Fruit fly (Drosophila melanogaster) whole organism, prepupa: ENCODE results near the gene CG14966.

Experiments used
- Blimp-1 ChIP-seq: fragments of 200-800 bp; sonication (Bioruptor generic); optimal IDR thresholded peaks from 3 replicates; lab custom pipeline; 2017; ENCODE audit warnings: missing biosample characterization, missing genetic modification characterization, mild to moderate bottlenecking, moderate library complexity, missing genetic modification reagents
- CG10631 ChIP-seq: fragments of 200-800 bp; sonication (Bioruptor generic); optimal IDR thresholded peaks from 2 replicates; lab custom pipeline; 2016; ENCODE audit warnings: missing biosample characterization, missing genetic modification characterization
- CG10669 ChIP-seq: fragments of 200-800 bp; sonication (Bioruptor generic); optimal IDR thresholded peaks from 3 replicates; lab custom pipeline; 2018; ENCODE audit warnings: missing biosample characterization, mild to moderate bottlenecking, missing genetic modification characterization, moderate library complexity
- CG11294 ChIP-seq: fragments of 200-800 bp; sonication (Bioruptor generic); IDR thresholded peaks from 2 replicates; pipeline ENCODE4 v1.3.6; 2022; ENCODE audit warnings: missing biosample characterization, missing genetic modification characterization
- CG11762 ChIP-seq: fragments of 200-800 bp; sonication (Bioruptor generic); optimal IDR thresholded peaks from 3 replicates; lab custom pipeline; 2016; ENCODE audit warnings: missing biosample characterization, missing genetic modification characterization; ENCODE audit not compliant: insufficient read depth
- CG11902 ChIP-seq: fragments of 200-800 bp; sonication (Bioruptor generic); optimal IDR thresholded peaks from 3 replicates; lab custom pipeline; 2016; ENCODE audit warnings: missing biosample characterization, missing genetic modification characterization
- CG1621 ChIP-seq: fragments of 200-800 bp; sonication (Bioruptor generic); optimal IDR thresholded peaks from 3 replicates; lab custom pipeline; 2018; ENCODE audit warnings: missing biosample characterization, mild to moderate bottlenecking, missing genetic modification characterization
- CG16779 ChIP-seq: fragments of 200-800 bp; sonication (Bioruptor generic); optimal IDR thresholded peaks from 3 replicates; lab custom pipeline; 2017; ENCODE audit warnings: missing biosample characterization, mild to moderate bottlenecking, missing genetic modification characterization
- CG3032 ChIP-seq: fragments of 200-800 bp; optimal IDR thresholded peaks from 2 replicates; lab custom pipeline; 2019; ENCODE audit warnings: missing biosample characterization, mild to moderate bottlenecking, missing genetic modification characterization, moderate library complexity
- CG32006 ChIP-seq: fragments of 200-800 bp; sonication (Bioruptor generic); optimal IDR thresholded peaks from 3 replicates; lab custom pipeline; 2017; ENCODE audit warnings: missing biosample characterization, mild to moderate bottlenecking, missing genetic modification characterization
- CG6163 ChIP-seq: fragments of 200-800 bp; sonication (Bioruptor generic); IDR thresholded peaks from 3 replicates; pipeline ENCODE4 v1.3.6; 2022; ENCODE audit warnings: missing biosample characterization, missing genetic modification characterization
- CG6276 ChIP-seq: fragments of 200-800 bp; sonication (Bioruptor generic); optimal IDR thresholded peaks from 2 replicates; lab custom pipeline; 2017; ENCODE audit warnings: missing biosample characterization, mild to moderate bottlenecking, missing genetic modification characterization
- CG6792 ChIP-seq: fragments of 200-800 bp; sonication (Bioruptor generic); optimal IDR thresholded peaks from 3 replicates; lab custom pipeline; 2016; ENCODE audit warnings: missing biosample characterization, missing genetic modification characterization
- CG6808 ChIP-seq: fragments of 200-800 bp; sonication (Bioruptor generic); optimal IDR thresholded peaks from 3 replicates; lab custom pipeline; 2017; ENCODE audit warnings: missing biosample characterization, missing genetic modification characterization, mild to moderate bottlenecking, moderate library complexity, missing genetic modification reagents
- CG6854 ChIP-seq: fragments of 200-800 bp; sonication (Bioruptor generic); optimal IDR thresholded peaks from 2 replicates; lab custom pipeline; 2017; ENCODE audit warnings: missing biosample characterization, mild to moderate bottlenecking, missing genetic modification characterization
- CG8319 ChIP-seq: fragments of 200-800 bp; sonication (Bioruptor generic); optimal IDR thresholded peaks from 3 replicates; lab custom pipeline; 2016; ENCODE audit warnings: missing biosample characterization, missing genetic modification characterization
- CG8632 ChIP-seq: fragments of 200-800 bp; sonication (Bioruptor generic); optimal IDR thresholded peaks from 3 replicates; lab custom pipeline; 2016; ENCODE audit warnings: missing biosample characterization, missing genetic modification characterization
- CG9139 ChIP-seq: fragments of 200-800 bp; sonication (Bioruptor generic); optimal IDR thresholded peaks from 3 replicates; lab custom pipeline; 2017; ENCODE audit warnings: missing biosample characterization, mild to moderate bottlenecking, missing genetic modification characterization
- Eip75B ChIP-seq: fragments of 200-800 bp; sonication (Bioruptor generic); optimal IDR thresholded peaks from 3 replicates; lab custom pipeline; 2016; ENCODE audit warnings: missing biosample characterization, missing genetic modification characterization
- Eip78C ChIP-seq: fragments of 200-800 bp; sonication (Bioruptor generic); peaks from one replicate; lab custom pipeline; 2016; ENCODE audit warnings: missing biosample characterization, missing genetic modification characterization
- Eip93F ChIP-seq: fragments of 200-800 bp; sonication (Bioruptor generic); optimal IDR thresholded peaks from 2 replicates; lab custom pipeline; 2016; ENCODE audit warnings: missing biosample characterization, mild to moderate bottlenecking, missing genetic modification characterization
- Ets96B ChIP-seq: fragments of 200-800 bp; optimal IDR thresholded peaks from 2 replicates; lab custom pipeline; 2019; ENCODE audit warnings: missing biosample characterization, mild to moderate bottlenecking, missing genetic modification characterization, moderate library complexity
- Gug ChIP-seq: fragments of 200-800 bp; sonication (Bioruptor generic); IDR thresholded peaks from 2 replicates; pipeline ENCODE4 v1.3.6; 2022; ENCODE audit warnings: missing biosample characterization, missing genetic modification characterization
- Hr38 ChIP-seq: sonication (Bioruptor generic); optimal IDR thresholded peaks from 2 replicates; lab custom pipeline; 2016; ENCODE audit warnings: missing biosample characterization, missing genetic modification characterization
- Lpt ChIP-seq: fragments of 200-800 bp; sonication (Bioruptor generic); optimal IDR thresholded peaks from 3 replicates; lab custom pipeline; 2016; ENCODE audit warnings: missing biosample characterization, missing genetic modification characterization
- Met ChIP-seq: fragments of 200-800 bp; sonication (Bioruptor generic); optimal IDR thresholded peaks from 3 replicates; lab custom pipeline; 2016; ENCODE audit warnings: missing biosample characterization, missing genetic modification characterization
- OdsH ChIP-seq: fragments of 200-800 bp; sonication (Bioruptor generic); optimal IDR thresholded peaks from 3 replicates; lab custom pipeline; 2016; ENCODE audit warnings: missing biosample characterization, missing genetic modification characterization
- Smox ChIP-seq: fragments of 200-800 bp; sonication (Bioruptor generic); optimal IDR thresholded peaks from 3 replicates; lab custom pipeline; 2016; ENCODE audit warnings: missing biosample characterization, missing genetic modification characterization
- Sox14 ChIP-seq: fragments of 200-800 bp; sonication (Bioruptor generic); optimal IDR thresholded peaks from 3 replicates; lab custom pipeline; 2016; ENCODE audit warnings: missing biosample characterization, missing genetic modification characterization
- Sox15 ChIP-seq: fragments of 200-800 bp; sonication (Bioruptor generic); optimal IDR thresholded peaks from 3 replicates; lab custom pipeline; 2016; ENCODE audit warnings: missing biosample characterization, missing genetic modification characterization
- acj6 ChIP-seq: fragments of 200-800 bp; sonication (Bioruptor generic); optimal IDR thresholded peaks from 3 replicates; lab custom pipeline; 2016; ENCODE audit warnings: missing biosample characterization, missing genetic modification characterization
- cyc ChIP-seq: fragments of 200-800 bp; sonication (Bioruptor generic); optimal IDR thresholded peaks from 3 replicates; lab custom pipeline; 2016; ENCODE audit warnings: missing biosample characterization, missing genetic modification characterization
- eg ChIP-seq: fragments of 200-800 bp; sonication (Bioruptor generic); IDR thresholded peaks from 3 replicates; pipeline ENCODE4 v1.3.6; 2022; ENCODE audit warnings: missing biosample characterization, missing genetic modification characterization
- esn ChIP-seq: fragments of 200-800 bp; sonication (Bioruptor generic); optimal IDR thresholded peaks from 2 replicates; lab custom pipeline; 2016; ENCODE audit warnings: missing biosample characterization, mild to moderate bottlenecking, missing genetic modification characterization, moderate library complexity
- fd59A ChIP-seq: fragments of 200-800 bp; sonication (Bioruptor generic); optimal IDR thresholded peaks from 2 replicates; lab custom pipeline; 2017; ENCODE audit warnings: missing biosample characterization, mild to moderate bottlenecking, missing genetic modification characterization, missing genetic modification reagents
- fd85E ChIP-seq: fragments of 200-800 bp; sonication (Bioruptor generic); optimal IDR thresholded peaks from 3 replicates; lab custom pipeline; 2016; ENCODE audit warnings: missing biosample characterization, missing genetic modification characterization
- fkh ChIP-seq: fragments of 200-800 bp; sonication (Bioruptor generic); optimal IDR thresholded peaks from 3 replicates; lab custom pipeline; 2017; ENCODE audit warnings: missing biosample characterization, mild to moderate bottlenecking, missing genetic modification characterization, moderate library complexity
- lz ChIP-seq: fragments of 200-800 bp; sonication (Bioruptor generic); optimal IDR thresholded peaks from 3 replicates; lab custom pipeline; 2016; ENCODE audit warnings: missing biosample characterization, missing genetic modification characterization
- net ChIP-seq: fragments of 200-800 bp; sonication (Bioruptor generic); optimal IDR thresholded peaks from 3 replicates; lab custom pipeline; 2016; ENCODE audit warnings: missing biosample characterization, missing genetic modification characterization
- pdm3 ChIP-seq: fragments of 200-800 bp; sonication (Bioruptor generic); optimal IDR thresholded peaks from 3 replicates; lab custom pipeline; 2016; ENCODE audit warnings: missing biosample characterization, missing genetic modification characterization
- salr ChIP-seq, 2 experiments: fragments of 200-800 bp; sonication (Bioruptor generic); optimal IDR thresholded peaks; 3 replicates each; lab custom pipeline; 2016 to 2018; ENCODE audit warnings: missing biosample characterization in 2 of 2, missing genetic modification characterization in 2 of 2, mild to moderate bottlenecking in 1 of 2
- spab ChIP-seq: fragments of 200-800 bp; sonication (Bioruptor generic); optimal IDR thresholded peaks from 2 replicates; lab custom pipeline; 2017; ENCODE audit warnings: missing biosample characterization, mild to moderate bottlenecking, missing genetic modification characterization, missing genetic modification reagents
- svp ChIP-seq: fragments of 200-800 bp; sonication (Bioruptor generic); peaks from one replicate; lab custom pipeline; 2016; ENCODE audit warnings: missing biosample characterization, missing genetic modification characterization
- topi ChIP-seq: fragments of 200-800 bp; sonication (Bioruptor generic); optimal IDR thresholded peaks from 3 replicates; lab custom pipeline; 2016; ENCODE audit warnings: missing biosample characterization, missing genetic modification characterization

CG14966 gene

DNA sequence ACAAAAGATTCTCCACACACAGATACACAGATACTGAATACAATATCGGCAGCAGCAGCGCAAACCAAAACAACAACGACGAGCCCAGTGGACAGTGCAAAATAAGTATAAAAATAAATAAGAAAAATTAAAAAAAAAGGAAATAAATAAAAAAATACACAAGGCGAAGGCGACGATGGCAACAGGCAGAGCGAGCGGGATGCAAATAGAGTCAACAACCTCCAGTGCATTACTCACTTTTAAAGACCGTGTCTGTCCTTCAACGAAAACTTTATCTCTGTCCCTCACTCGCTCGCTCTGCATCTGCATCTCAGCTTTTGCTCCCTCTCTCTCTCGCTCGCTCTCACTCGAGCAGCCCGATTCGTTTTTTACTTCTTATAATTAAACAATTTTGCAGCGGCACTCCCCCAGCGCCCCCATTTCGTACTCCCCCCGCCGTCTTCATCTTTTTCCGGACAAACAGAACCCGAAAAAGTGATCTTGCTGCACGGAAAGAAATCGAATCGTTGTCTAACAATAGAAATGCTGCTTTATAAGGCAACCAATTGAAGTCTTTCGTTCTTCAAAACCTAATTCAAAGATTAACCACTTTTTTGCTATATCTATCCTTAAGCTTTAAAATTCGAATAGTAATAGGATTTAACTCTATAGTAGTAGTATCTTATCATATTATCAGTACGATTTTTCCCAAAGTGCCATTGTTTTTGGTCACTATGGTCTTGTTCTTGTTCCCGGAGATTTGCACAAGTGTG, 49.1 kb upstream of the CG14966 start (continued):
- peak; percentile 83 for TF ChIP-seq fd59A (GFP tag; lab: Kevin White, UChicago)
- peak; percentile 98 for TF ChIP-seq Eip93F (GFP tag; lab: Kevin White, UChicago)
- TF ChIP-seq Eip78C (GFP tag; lab: Kevin White, UChicago), result peak; percentile 86
- TF ChIP-seq CG16779 (tag; lab: Kevin White, UChicago), result peak; percentile 99
- TF ChIP-seq CG1621 (tag; lab: Kevin White, UChicago), result peak; percentile 97
- TF ChIP-seq Sox15 (GFP tag; lab: Kevin White, UChicago), result peak; percentile 57
- peak; percentile 99 for TF ChIP-seq CG10669 (GFP tag; lab: Kevin White, UChicago)
- peak; percentile 93 for TF ChIP-seq Eip75B (GFP tag; lab: Kevin White, UChicago)
- peak; percentile 94 for TF ChIP-seq svp
- peak; percentile 94 for TF ChIP-seq Blimp-1 (GFP tag; lab: Kevin White, UChicago)
- peak; percentile 99 for TF ChIP-seq CG3032 (tag; lab: Kevin White, UChicago)
- peak; percentile 94 for TF ChIP-seq CG8632 (GFP tag; lab: Kevin White, UChicago)
- TF ChIP-seq Gug (GFP tag; lab: Robert Waterston, UW), result peak; percentile 86
- TF ChIP-seq CG6163 (GFP tag; lab: Robert Waterston, UW), result peak; percentile 99
- peak; percentile 95 for TF ChIP-seq CG11762 (GFP tag; lab: Kevin White, UChicago)
- TF ChIP-seq net (GFP tag; lab: Kevin White, UChicago), result peak; percentile 96
- peak; percentile 100 for TF ChIP-seq CG6854 (GFP tag; lab: Kevin White, UChicago)
- peak; percentile 99 for TF ChIP-seq CG6808 (GFP tag; lab: Kevin White, UChicago)
- peak; percentile 100 for TF ChIP-seq CG9139 (GFP tag; lab: Kevin White, UChicago)
- TF ChIP-seq Ets96B (tag; lab: Kevin White, UChicago), result peak; percentile 99
- peak; percentile 90 for TF ChIP-seq esn
- peak; percentile 65 for TF ChIP-seq fd85E (GFP tag; lab: Kevin White, UChicago)
- peak; percentile 87 for TF ChIP-seq CG6792 (GFP tag; lab: Kevin White, UChicago)
- TF ChIP-seq CG11294 (GFP tag; lab: Robert Waterston, UW), result peak; percentile 66
- peak; percentile 78 for TF ChIP-seq pdm3 (GFP tag; lab: Kevin White, UChicago)
- peak; percentile 63 for TF ChIP-seq CG11902
- TF ChIP-seq Sox14 (GFP tag; lab: Kevin White, UChicago), result peak; percentile 63
- TF ChIP-seq Hr38 (GFP tag; lab: Kevin White, UChicago), result no peak
- TF ChIP-seq CG10631, result peak; percentile 82
- peak; percentile 89 for TF ChIP-seq cyc (GFP tag; lab: Kevin White, UChicago)
- TF ChIP-seq, all 60 proteins: peak for 58

DNA sequence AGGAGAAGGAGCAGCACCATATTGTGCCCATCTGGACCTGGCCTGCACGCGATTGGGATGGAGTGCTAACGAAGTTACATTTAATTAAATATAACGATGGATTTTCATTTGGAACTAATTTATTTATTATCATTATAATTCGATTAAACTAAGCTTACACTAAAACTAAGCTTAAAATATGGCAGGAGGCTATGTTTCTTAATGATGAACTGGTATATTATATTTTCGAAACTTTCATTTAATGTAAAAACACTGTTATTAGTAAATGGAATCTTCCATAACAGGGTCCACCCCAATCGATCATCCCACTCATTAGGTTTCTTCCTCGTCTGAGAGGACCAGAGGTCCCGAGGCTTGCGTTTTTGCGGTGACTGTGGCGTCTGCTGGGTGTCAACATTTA, 47.8 kb upstream of the CG14966 start:
- peak; percentile 96 for TF ChIP-seq Eip78C (GFP tag; lab: Kevin White, UChicago)
- peak; percentile 86 for TF ChIP-seq CG16779 (tag; lab: Kevin White, UChicago)
- TF ChIP-seq CG11902, result peak; percentile 47
- peak; percentile 43 for TF ChIP-seq Lpt
- TF ChIP-seq CG32006 (GFP tag; lab: Kevin White, UChicago), result peak; percentile 50
- peak; percentile 93 for TF ChIP-seq svp
- peak; percentile 74 for TF ChIP-seq CG9139 (GFP tag; lab: Kevin White, UChicago)
- peak; percentile 87 for TF ChIP-seq OdsH (GFP tag; lab: Kevin White, UChicago)
- peak; percentile 86 for TF ChIP-seq pdm3 (GFP tag; lab: Kevin White, UChicago)
- no peak for TF ChIP-seq CG6854 (GFP tag; lab: Kevin White, UChicago)
- peak; percentile 88 for TF ChIP-seq Smox (GFP tag; lab: Kevin White, UChicago)
- peak; percentile 82 for TF ChIP-seq lz (GFP tag; lab: Kevin White, UChicago)
- TF ChIP-seq CG6792 (GFP tag; lab: Kevin White, UChicago), result peak; percentile 87
- TF ChIP-seq CG3032 (tag; lab: Kevin White, UChicago), result peak; percentile 92
- TF ChIP-seq fd85E (GFP tag; lab: Kevin White, UChicago), result no peak
- peak; percentile 68 for TF ChIP-seq CG8319 (GFP tag; lab: Kevin White, UChicago)
- peak; percentile 88 for TF ChIP-seq CG10631
- TF ChIP-seq fkh (GFP tag; lab: Kevin White, UChicago), result no peak
- TF ChIP-seq Eip93F (GFP tag; lab: Kevin White, UChicago), result peak; percentile 85
- TF ChIP-seq CG6163 (GFP tag; lab: Robert Waterston, UW), result peak; percentile 89
- TF ChIP-seq CG1621 (tag; lab: Kevin White, UChicago), result peak; percentile 88
- peak; percentile 92 for TF ChIP-seq Met
- peak; percentile 47 for TF ChIP-seq Blimp-1 (GFP tag; lab: Kevin White, UChicago)
- peak; percentile 86 for TF ChIP-seq spab (GFP tag; lab: Kevin White, UChicago)
- peak; percentile 88 for TF ChIP-seq acj6
- peak; percentile 88 for TF ChIP-seq CG10669 (GFP tag; lab: Kevin White, UChicago)
- TF ChIP-seq CG6276 (GFP tag; lab: Kevin White, UChicago), result no peak
- peak; percentile 83 for TF ChIP-seq topi (GFP tag; lab: Kevin White, UChicago)
- TF ChIP-seq salr (GFP tag; optimal IDR thresholded peaks at IDR 0.05; lab: Kevin White, UChicago), result peak; percentile 75 to 80
- peak; percentile 92 for TF ChIP-seq CG8632 (GFP tag; lab: Kevin White, UChicago)
- peak; percentile 89 for TF ChIP-seq net (GFP tag; lab: Kevin White, UChicago)
- TF ChIP-seq Sox14 (GFP tag; lab: Kevin White, UChicago), result peak; percentile 71
- no peak for TF ChIP-seq eg (GFP tag; lab: Robert Waterston, UW)
- peak; percentile 77 for TF ChIP-seq Sox15 (GFP tag; lab: Kevin White, UChicago)
